Worm (Caenorhabditis elegans): Measurements from ENCODE around the gene zhit-3.

zhit-3 gene

DNA sequence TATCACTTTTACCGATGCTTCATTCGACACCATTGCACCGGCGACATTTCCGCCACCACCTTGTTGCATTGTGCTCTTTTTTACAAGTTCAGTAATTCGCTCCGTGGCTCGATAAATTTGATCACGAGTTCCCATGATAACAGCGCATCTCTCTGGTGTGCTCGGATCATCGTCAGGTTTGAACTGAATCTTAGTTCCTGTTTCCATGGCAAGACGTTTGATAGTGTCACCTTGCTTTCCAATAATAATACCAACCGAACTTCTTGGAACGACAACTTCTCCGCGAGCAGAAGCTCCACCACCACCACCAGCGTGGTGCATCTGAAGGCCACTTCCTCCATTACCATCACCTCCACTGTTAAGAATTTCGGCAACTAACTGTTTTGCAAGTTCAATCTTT lies 25.2 kb upstream of the zhit-3 start:
- no peak for TF ChIP-seq ceh-32 (tag; optimal IDR thresholded peaks at IDR 0.05; ENCODE audit: poor library complexity)
- no peak for TF ChIP-seq nhr-77 (tag; optimal IDR thresholded peaks at IDR 0.05)
- peak; percentile 96 for TF ChIP-seq aha-1 (tag)
- TF ChIP-seq zip-11 (GFP tag; IDR thresholded peaks at IDR 0.05): no peak
- no peak for TF ChIP-seq T26A8.4 (GFP tag; IDR thresholded peaks at IDR 0.05)
- TF ChIP-seq sdz-12 (GFP tag; optimal IDR thresholded peaks at IDR 0.05): no peak

DNA sequence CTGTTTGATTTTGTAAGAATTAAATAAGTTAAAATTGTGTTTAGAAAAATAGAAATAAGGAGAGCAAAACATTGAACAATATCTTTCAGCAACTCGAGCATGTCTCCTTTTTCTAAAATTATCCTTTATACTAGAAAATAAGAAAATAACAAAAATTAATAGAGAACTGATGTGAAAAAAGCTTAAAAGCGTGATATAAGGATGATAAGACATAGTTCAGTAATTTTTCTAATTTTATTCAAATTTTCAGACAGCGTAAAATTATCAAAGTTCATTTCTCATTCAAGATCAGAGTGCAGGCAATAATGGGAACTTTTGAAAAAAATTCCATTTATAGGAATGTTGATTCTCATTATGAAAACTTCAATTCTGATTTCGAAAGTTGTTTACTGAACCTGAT lies 21.4 kb upstream of the zhit-3 start, which contains the start of gene str-182:
str-182 (minus strand) TSS at position 101 of the 400 bp plus-strand sequence.
- TF ChIP-seq unc-62 (GFP tag; optimal IDR thresholded peaks at IDR 0.05 in 1 of 2): no peak
- TF ChIP-seq unc-62 (tag; optimal IDR thresholded peaks at IDR 0.05): no peak
- TF ChIP-seq vab-7 (GFP tag; IDR thresholded peaks at IDR 0.05): no peak
- TF ChIP-seq nhr-25 (tag; optimal IDR thresholded peaks at IDR 0.05; ENCODE audit: borderline replicate concordance, insufficient read depth): no peak
- no peak for TF ChIP-seq nhr-42 (GFP tag; IDR thresholded peaks at IDR 0.05)
- no peak for TF ChIP-seq mdt-29 (GFP tag; IDR thresholded peaks at IDR 0.05)
- TF ChIP-seq mep-1 (tag; optimal IDR thresholded peaks at IDR 0.05): no peak
- no peak for TF ChIP-seq nhr-11 (tag; optimal IDR thresholded peaks at IDR 0.05)
- TF ChIP-seq ceh-62 (tag; optimal IDR thresholded peaks at IDR 0.05): no peak
- no peak for TF ChIP-seq nhr-77 (tag; optimal IDR thresholded peaks at IDR 0.05)
- no peak for TF ChIP-seq F10B5.3 (tag; optimal IDR thresholded peaks at IDR 0.05)
- TF ChIP-seq php-3 (GFP tag; IDR thresholded peaks at IDR 0.05): no peak
- TF ChIP-seq nhr-76 (tag; optimal IDR thresholded peaks at IDR 0.05): no peak
- no peak for TF ChIP-seq nhr-6 (tag; optimal IDR thresholded peaks at IDR 0.05)

DNA sequence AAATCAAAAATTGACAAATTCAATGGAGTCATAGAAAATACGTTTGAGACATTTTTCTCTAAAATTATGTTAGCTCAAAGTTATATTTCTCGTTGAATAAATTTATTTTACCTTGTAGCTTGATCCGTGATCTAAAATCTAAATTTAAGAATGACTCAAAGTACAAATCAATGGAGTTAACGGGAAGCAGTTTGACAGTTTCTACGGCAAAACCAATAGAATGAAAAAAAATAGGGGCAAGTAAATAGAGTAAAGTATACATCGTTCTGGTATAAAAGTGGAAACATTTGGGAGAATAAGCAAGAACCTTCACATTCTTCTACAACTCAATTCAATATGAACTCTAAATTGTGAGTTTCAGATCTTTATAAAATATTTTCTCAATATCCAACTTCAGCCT lies 19.0 kb upstream of the zhit-3 start, which contains the start of gene fipr-6:
fipr-6 (plus strand) TSS at position 301 of the 400 bp plus-strand sequence.
- TF ChIP-seq snpc-4 (tag; optimal IDR thresholded peaks at IDR 0.05) (no peak), ztf-7 (tag; optimal IDR thresholded peaks at IDR 0.05) (no peak)

DNA sequence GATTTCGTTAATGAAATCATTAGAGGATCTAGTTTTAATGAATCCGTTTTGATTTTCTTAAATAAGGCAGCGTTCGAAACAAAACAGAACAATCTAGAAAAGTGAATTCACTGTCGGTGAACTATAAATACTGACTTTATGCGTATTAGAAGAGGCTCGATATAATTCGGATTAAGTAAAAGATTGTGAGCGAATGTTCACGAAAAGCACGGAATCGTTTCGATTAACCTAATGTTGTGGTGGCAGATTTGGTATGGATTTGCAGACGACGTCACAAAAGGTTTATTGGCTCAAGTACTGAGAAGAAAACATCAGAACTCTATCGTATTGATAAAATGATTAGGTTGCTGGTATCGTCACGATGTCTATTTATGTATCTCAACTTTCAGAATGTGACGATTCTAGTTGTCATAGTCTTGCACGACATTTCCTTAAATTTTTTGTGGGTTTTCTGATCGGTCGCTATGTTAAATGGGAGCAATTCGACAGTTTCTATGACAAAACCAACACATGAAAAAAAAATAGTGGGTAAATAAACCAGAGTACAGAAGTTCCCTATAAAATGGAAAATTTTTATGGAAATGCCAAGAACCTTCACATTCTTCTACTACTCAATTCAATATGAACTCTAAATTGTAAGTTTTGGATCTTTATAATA lies 17.4 kb upstream of the zhit-3 start, which contains the start of the genes pyt-1 and fipr-7:
pyt-1 (minus strand) TSS at position 101 of the 658 bp plus-strand sequence.
fipr-7 (plus strand) TSS at position 608 of the 658 bp plus-strand sequence.
- TF ChIP-seq lim-7 (GFP tag; IDR thresholded peaks at IDR 0.05) (no peak), rbr-2 (tag; optimal IDR thresholded peaks at IDR 0.05) (no peak), T20F7.1 (GFP tag; optimal IDR thresholded peaks at IDR 0.05) (no peak), ceh-62 (tag; optimal IDR thresholded peaks at IDR 0.05) (no peak), ceh-82 (tag; optimal IDR thresholded peaks at IDR 0.05) (no peak), ZK546.5 (tag; optimal IDR thresholded peaks at IDR 0.05) (no peak), skn-1 (tag; optimal IDR thresholded peaks at IDR 0.05) (no peak), daf-16 (GFP tag; optimal IDR thresholded peaks at IDR 0.05) (no peak), daf-16 (tag; optimal IDR thresholded peaks at IDR 0.05) (no peak), jun-1 (tag; optimal IDR thresholded peaks at IDR 0.05) (no peak), nhr-41 (GFP tag; IDR thresholded peaks at IDR 0.05) (no peak), Y105C5A.15 (GFP tag; IDR thresholded peaks at IDR 0.05) (no peak), lin-15B (tag; optimal IDR thresholded peaks at IDR 0.05) (no peak), duxl-1 (tag; optimal IDR thresholded peaks at IDR 0.05; ENCODE audit: poor library complexity) (no peak), madf-5 (GFP tag; IDR thresholded peaks at IDR 0.05) (no peak), T26A8.4 (GFP tag; IDR thresholded peaks at IDR 0.05) (no peak), ctbp-1 (GFP tag; IDR thresholded peaks at IDR 0.05) (no peak)

All from whole organism, L4 larva.